Fruit fly (Drosophila melanogaster) whole organism, embryonic: ENCODE data around the gene eIF3i.
A peak's percentile ranks its signal among the peaks of the same experiment; 100 is the strongest.

ENCODE experiments used
- Abd-B ChIP-seq: fragments of 200-800 bp; sonication (Bioruptor generic); optimal IDR thresholded peaks from 2 replicates; lab custom pipeline; 2018; ENCODE audit warnings: missing biosample characterization, mild to moderate bottlenecking, missing genetic modification characterization, moderate library complexity
- Ada2b ChIP-seq: fragments of 200-800 bp; sonication (Bioruptor generic); IDR thresholded peaks from 2 replicates; pipeline ENCODE4 v1.3.6; 2022; ENCODE audit warnings: missing biosample characterization, missing genetic modification characterization
- BtbVII ChIP-seq: fragments of 200-800 bp; sonication (Bioruptor generic); optimal IDR thresholded peaks from 3 replicates; lab custom pipeline; 2017; ENCODE audit warnings: missing biosample characterization, mild to moderate bottlenecking, missing genetic modification characterization
- CG10267 ChIP-seq: fragments of 200-800 bp; sonication (Bioruptor generic); optimal IDR thresholded peaks from 2 replicates; lab custom pipeline; 2018; ENCODE audit warnings: missing biosample characterization, mild to moderate bottlenecking, missing genetic modification characterization, moderate library complexity
- CG11085 ChIP-seq: fragments of 200-800 bp; sonication (Bioruptor generic); IDR thresholded peaks from 2 replicates; pipeline ENCODE4 v1.3.6; 2022; ENCODE audit warnings: missing biosample characterization, missing genetic modification characterization
- CG12744 ChIP-seq: fragments of 200-800 bp; sonication (Bioruptor generic); optimal IDR thresholded peaks from 2 replicates; lab custom pipeline; 2016; ENCODE audit warnings: missing biosample characterization, missing genetic modification characterization
- CG13287 ChIP-seq: fragments of 200-800 bp; sonication (Bioruptor generic); IDR thresholded peaks from 2 replicates; pipeline ENCODE4 v1.3.6; 2022; ENCODE audit warnings: missing biosample characterization, missing genetic modification characterization; ENCODE audit not compliant: partially characterized antibody
- CG14860 ChIP-seq: fragments of 200-800 bp; sonication (Bioruptor generic); IDR thresholded peaks from 3 replicates; pipeline ENCODE4 v1.3.6; 2022; ENCODE audit warnings: missing biosample characterization, missing genetic modification characterization; ENCODE audit not compliant: partially characterized antibody
- CG16813 ChIP-seq: fragments of 200-800 bp; sonication (Bioruptor generic); IDR thresholded peaks from 3 replicates; pipeline ENCODE4 v1.3.6; 2022; ENCODE audit warnings: missing biosample characterization, missing genetic modification characterization; ENCODE audit not compliant: partially characterized antibody
- CG2129 ChIP-seq: fragments of 200-800 bp; sonication (Bioruptor generic); IDR thresholded peaks from 2 replicates; pipeline ENCODE4 v1.3.6; 2022; ENCODE audit warnings: missing biosample characterization, missing genetic modification characterization; ENCODE audit not compliant: partially characterized antibody
- CG6254 ChIP-seq: fragments of 200-800 bp; sonication (Bioruptor generic); optimal IDR thresholded peaks from 3 replicates; lab custom pipeline; 2017; ENCODE audit warnings: mild to moderate bottlenecking, missing biosample characterization, missing genetic modification reagents, missing genetic modification characterization
- CG7556 ChIP-seq: fragments of 200-800 bp; sonication (Bioruptor generic); optimal IDR thresholded peaks from 2 replicates; lab custom pipeline; 2017; ENCODE audit warnings: missing biosample characterization, mild to moderate bottlenecking, missing genetic modification characterization
- CG8924 ChIP-seq: fragments of 200-800 bp; optimal IDR thresholded peaks from 3 replicates; lab custom pipeline; 2019; ENCODE audit warnings: missing biosample characterization, mild to moderate bottlenecking, missing genetic modification characterization, moderate library complexity
- CG9876 ChIP-seq: fragments of 200-800 bp; sonication (Bioruptor generic); optimal IDR thresholded peaks from 2 replicates; lab custom pipeline; 2016; ENCODE audit warnings: missing biosample characterization, missing genetic modification characterization
- CG9932 ChIP-seq: fragments of 200-800 bp; sonication (Bioruptor generic); IDR thresholded peaks from 2 replicates; pipeline ENCODE4 v1.3.6; 2022; ENCODE audit warnings: missing biosample characterization, missing genetic modification characterization
- CTCF ChIP-seq: fragments of 200-800 bp; sonication (Bioruptor generic); optimal IDR thresholded peaks from 2 replicates; lab custom pipeline; 2017; ENCODE audit warnings: missing biosample characterization, mild to moderate bottlenecking, missing genetic modification characterization, moderate library complexity
- Camta ChIP-seq: fragments of 200-800 bp; sonication (Bioruptor generic); optimal IDR thresholded peaks from 2 replicates; lab custom pipeline; 2016; ENCODE audit warnings: missing biosample characterization, missing genetic modification characterization
- CoRest ChIP-seq: fragments of 200-800 bp; sonication (Bioruptor generic); optimal IDR thresholded peaks from 3 replicates; lab custom pipeline; 2018; ENCODE audit warnings: missing biosample characterization, mild to moderate bottlenecking, missing genetic modification characterization, moderate library complexity
- D19B ChIP-seq: fragments of 200-800 bp; sonication (Bioruptor generic); optimal IDR thresholded peaks from 2 replicates; lab custom pipeline; 2017; ENCODE audit warnings: missing biosample characterization, mild to moderate bottlenecking, missing genetic modification characterization
- Doc2 ChIP-seq: fragments of 200-800 bp; sonication (Bioruptor generic); IDR thresholded peaks from 2 replicates; pipeline ENCODE4 v1.3.6; 2022; ENCODE audit warnings: missing biosample characterization, missing genetic modification characterization
- Doc3 ChIP-seq: fragments of 200-800 bp; sonication (Bioruptor generic); IDR thresholded peaks from 3 replicates; pipeline ENCODE4 v1.3.6; 2022; ENCODE audit warnings: missing biosample characterization, missing genetic modification characterization; ENCODE audit not compliant: partially characterized antibody
- Dp ChIP-seq: fragments of 200-800 bp; sonication (Bioruptor generic); optimal IDR thresholded peaks from 2 replicates; lab custom pipeline; 2018; ENCODE audit warnings: missing biosample characterization, mild to moderate bottlenecking, missing genetic modification characterization, moderate library complexity
- HHEX ChIP-seq: fragments of 200-800 bp; sonication (Bioruptor generic); optimal IDR thresholded peaks from 3 replicates; lab custom pipeline; 2017; ENCODE audit warnings: missing biosample characterization, mild to moderate bottlenecking, missing genetic modification characterization, missing genetic modification reagents
- HLHmδ ChIP-seq: fragments of 200-800 bp; sonication (Bioruptor generic); optimal IDR thresholded peaks from 2 replicates; lab custom pipeline; 2018; ENCODE audit warnings: missing biosample characterization, mild to moderate bottlenecking, missing genetic modification characterization, moderate library complexity
- Hey ChIP-seq: fragments of 200-800 bp; sonication (Bioruptor generic); optimal IDR thresholded peaks from 3 replicates; lab custom pipeline; 2018; ENCODE audit warnings: missing biosample characterization, mild to moderate bottlenecking, missing genetic modification characterization
- NFAT ChIP-seq: fragments of 200-800 bp; sonication (Bioruptor generic); IDR thresholded peaks from 2 replicates; pipeline ENCODE4 v1.3.6; 2022; ENCODE audit warnings: missing biosample characterization, missing genetic modification characterization
- NfI ChIP-seq: fragments of 200-800 bp; sonication (Bioruptor generic); optimal IDR thresholded peaks from 3 replicates; lab custom pipeline; 2018; ENCODE audit warnings: missing biosample characterization, mild to moderate bottlenecking, missing genetic modification characterization, moderate library complexity
- Poxn ChIP-seq: fragments of 200-800 bp; sonication (Bioruptor generic); IDR thresholded peaks from 2 replicates; pipeline ENCODE4 v1.3.6; 2022; ENCODE audit warnings: missing biosample characterization, missing genetic modification characterization
- Rx ChIP-seq: fragments of 200-800 bp; sonication (Bioruptor generic); IDR thresholded peaks from 2 replicates; pipeline ENCODE4 v1.3.6; 2022; ENCODE audit warnings: missing biosample characterization, missing genetic modification characterization
- Stat92E ChIP-seq, 3 experiments: fragments of >200 bp in 2 of 3; fragments of 200-800 bp in 1 of 3; sonication (Bioruptor generic) in 1 of 3; optimal IDR thresholded peaks; 2 replicates each; lab custom pipeline; 2017 to 2019; ENCODE audit warnings: missing biosample characterization in 3 of 3, missing genetic modification characterization in 3 of 3, mild to moderate bottlenecking in 1 of 3, moderate library complexity in 1 of 3
- Taf1 ChIP-seq: fragments of 200-800 bp; sonication (Bioruptor generic); IDR thresholded peaks from 2 replicates; pipeline ENCODE4 v1.3.6; 2022; ENCODE audit warnings: missing biosample characterization, missing genetic modification characterization
- caup ChIP-seq: fragments of 200-800 bp; sonication (Bioruptor generic); optimal IDR thresholded peaks from 3 replicates; lab custom pipeline; 2017; ENCODE audit warnings: missing biosample characterization, mild to moderate bottlenecking, missing genetic modification characterization, moderate library complexity; ENCODE audit not compliant: severe bottlenecking
- da ChIP-seq: fragments of 200-800 bp; sonication (Bioruptor generic); optimal IDR thresholded peaks from 2 replicates; lab custom pipeline; 2016; ENCODE audit warnings: missing biosample characterization, missing genetic modification characterization
- exex ChIP-seq: fragments of 200-800 bp; sonication (Bioruptor generic); optimal IDR thresholded peaks from 4 replicates; lab custom pipeline; 2018; ENCODE audit warnings: missing biosample characterization, mild to moderate bottlenecking, missing genetic modification characterization, moderate library complexity
- eyg ChIP-seq: fragments of 200-800 bp; sonication (Bioruptor generic); optimal IDR thresholded peaks from 3 replicates; lab custom pipeline; 2016; ENCODE audit warnings: missing biosample characterization, missing genetic modification characterization
- jumu ChIP-seq: fragments of 200-800 bp; sonication (Bioruptor generic); optimal IDR thresholded peaks from 3 replicates; lab custom pipeline; 2016; ENCODE audit warnings: missing biosample characterization, missing genetic modification characterization
- kah ChIP-seq: fragments of 200-800 bp; sonication (Bioruptor generic); optimal IDR thresholded peaks from 2 replicates; lab custom pipeline; 2018; ENCODE audit warnings: missing biosample characterization, mild to moderate bottlenecking, missing genetic modification characterization
- ken ChIP-seq: fragments of 200-800 bp; sonication (Bioruptor generic); IDR thresholded peaks from 3 replicates; pipeline ENCODE4 v1.3.6; 2022; ENCODE audit warnings: missing biosample characterization, missing genetic modification characterization
- luna ChIP-seq: fragments of 200-800 bp; sonication (Bioruptor generic); optimal IDR thresholded peaks from 2 replicates; lab custom pipeline; 2016; ENCODE audit warnings: missing biosample characterization, missing genetic modification characterization
- maf-S ChIP-seq: fragments of 200-800 bp; sonication (Bioruptor generic); optimal IDR thresholded peaks from 2 replicates; lab custom pipeline; 2016; ENCODE audit warnings: missing biosample characterization, missing genetic modification characterization
- p53 ChIP-seq: fragments of 200-800 bp; sonication (Bioruptor generic); optimal IDR thresholded peaks from 2 replicates; lab custom pipeline; 2016; ENCODE audit warnings: missing biosample characterization, missing genetic modification characterization
- pan ChIP-seq, 4 experiments: fragments of >200 bp in 3 of 4; fragments of 200-800 bp in 1 of 4; sonication (Bioruptor generic) in 1 of 4; optimal IDR thresholded peaks in 3 of 4; IDR thresholded peaks in 1 of 4; 2 replicates each; pipeline versions ENCODE4 v1.3.6 to Lab custom; 2017 to 2022; ENCODE audit warnings: missing biosample characterization in 2 of 4, missing genetic modification characterization in 2 of 4, mixed read lengths in 1 of 4
- pho ChIP-seq: fragments of 200-800 bp; sonication (Bioruptor generic); optimal IDR thresholded peaks from 2 replicates; lab custom pipeline; 2016; ENCODE audit warnings: missing biosample characterization, missing genetic modification characterization
- pum ChIP-seq: fragments of 200-800 bp; sonication (Bioruptor generic); optimal IDR thresholded peaks from 2 replicates; lab custom pipeline; 2016; ENCODE audit warnings: missing biosample characterization, missing genetic modification characterization
- salm ChIP-seq: fragments of 200-800 bp; sonication (Bioruptor generic); optimal IDR thresholded peaks from 2 replicates; lab custom pipeline; 2018; ENCODE audit warnings: missing biosample characterization, mild to moderate bottlenecking, missing genetic modification characterization
- tgo ChIP-seq: fragments of 200-800 bp; sonication (Bioruptor generic); IDR thresholded peaks from 3 replicates; pipeline ENCODE4 v1.3.6; 2022; ENCODE audit warnings: missing biosample characterization, missing genetic modification characterization
- ttk ChIP-seq: fragments of 200-800 bp; sonication (Bioruptor generic); IDR thresholded peaks from 2 replicates; pipeline ENCODE4 v2.1.2; 2022; ENCODE audit warnings: missing biosample characterization, missing genetic modification characterization
- usp ChIP-seq: fragments of >200 bp; optimal IDR thresholded peaks from 2 replicates; lab custom pipeline; 2017; ENCODE audit warnings: missing biosample characterization, missing genetic modification characterization
- vfl ChIP-seq: fragments of 200-800 bp; sonication (Bioruptor generic); optimal IDR thresholded peaks from 2 replicates; lab custom pipeline; 2016; ENCODE audit warnings: missing biosample characterization, missing genetic modification characterization
- zen ChIP-seq: fragments of 200-800 bp; sonication (Bioruptor generic); optimal IDR thresholded peaks from 3 replicates; lab custom pipeline; 2018; ENCODE audit warnings: missing biosample characterization, mild to moderate bottlenecking, missing genetic modification characterization, moderate library complexity

eIF3i gene

DNA sequence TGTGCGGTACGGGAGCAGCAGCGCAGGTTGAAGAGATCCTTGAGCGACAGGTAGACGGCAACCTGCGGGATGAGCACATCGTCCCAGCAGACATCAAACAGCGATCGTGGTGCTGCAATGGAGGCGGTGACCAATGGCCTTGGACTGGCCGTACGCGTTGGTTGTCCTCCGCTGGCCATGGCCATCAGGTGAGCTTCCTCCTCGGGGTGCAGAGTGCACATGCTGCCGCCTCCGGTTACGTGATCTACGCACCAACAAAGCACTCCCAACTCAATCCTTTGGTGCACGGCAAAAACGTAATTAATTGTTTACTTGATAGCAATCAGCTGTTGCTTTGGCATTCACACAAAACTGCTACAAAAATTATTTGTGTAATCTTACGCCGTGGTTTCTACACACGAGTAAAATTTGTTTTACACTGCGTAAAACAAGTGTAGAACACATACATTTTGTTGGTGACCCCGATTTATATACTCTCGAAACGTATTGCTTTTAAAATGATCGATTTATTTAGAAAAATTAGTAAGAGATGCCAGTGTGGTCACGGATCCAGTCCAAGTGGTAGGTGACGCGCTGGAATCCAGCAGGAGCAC is 18.0 kb downstream of the eIF3i start, which contains the start of gene jet (continued):
- no peak for TF ChIP-seq CG7556 (GFP tag; lab: Kevin White, UChicago)
- no peak for TF ChIP-seq CG12744
- TF ChIP-seq CG8924 (tag; lab: Kevin White, UChicago): no peak
- no peak for TF ChIP-seq Doc3 (GFP tag; lab: Robert Waterston, UW)
- TF ChIP-seq CG9932: no peak
- peak; percentile 9 for TF ChIP-seq Abd-B (GFP tag; lab: Kevin White, UChicago)
- peak; percentile 72 for TF ChIP-seq exex
- peak; percentile 67 for TF ChIP-seq CG16813 (GFP tag; lab: Robert Waterston, UW)
- no peak for TF ChIP-seq pum (GFP tag; lab: Kevin White, UChicago)
- TF ChIP-seq tgo: no peak
- TF ChIP-seq vfl (GFP tag; lab: Kevin White, UChicago): no peak
- TF ChIP-seq NfI (GFP tag; lab: Kevin White, UChicago): no peak
- no peak for TF ChIP-seq Hey (tag; lab: Kevin White, UChicago)
- no peak for TF ChIP-seq jumu (GFP tag; lab: Kevin White, UChicago)
- TF ChIP-seq D19B (GFP tag; lab: Kevin White, UChicago): no peak
- TF ChIP-seq HHEX (GFP tag; lab: Kevin White, UChicago): no peak
- no peak for TF ChIP-seq CG10267 (tag; lab: Kevin White, UChicago)
- TF ChIP-seq CG2129: no peak
- peak; percentile 34 for TF ChIP-seq Dp (GFP tag; lab: Kevin White, UChicago)
- peak; percentile 52; the same call in 1 of the 2 replicates for TF ChIP-seq CG13287 (GFP tag; lab: Robert Waterston, UW)
- TF ChIP-seq zen (tag; lab: Kevin White, UChicago): peak; percentile 22
- TF ChIP-seq ttk (GFP tag; lab: Robert Waterston, UW): no peak
- no peak for TF ChIP-seq eyg (GFP tag; lab: Kevin White, UChicago)
- TF ChIP-seq luna (GFP tag; lab: Kevin White, UChicago): no peak
- no peak for TF ChIP-seq usp
- TF ChIP-seq CTCF (GFP tag; lab: Kevin White, UChicago): peak; percentile 57
- no peak for TF ChIP-seq ken (GFP tag; lab: Robert Waterston, UW)
- TF ChIP-seq CG9876 (GFP tag; lab: Kevin White, UChicago): no peak
- no peak for TF ChIP-seq pho (GFP tag; lab: Kevin White, UChicago)
- no peak for TF ChIP-seq caup (GFP tag; lab: Kevin White, UChicago)
- no peak for TF ChIP-seq Doc2 (GFP tag; lab: Robert Waterston, UW)
- TF ChIP-seq Camta (GFP tag; lab: Kevin White, UChicago): no peak
- TF ChIP-seq pan (optimal IDR thresholded peaks at IDR 0.05; lab: Kevin White, UChicago): no peak
- no peak for TF ChIP-seq pan (GFP tag; optimal IDR thresholded peaks at IDR 0.05 in 1 of 2, IDR thresholded peaks at IDR 0.05 in 1 of 2)
- TF ChIP-seq da: no peak
- no peak for TF ChIP-seq maf-S (GFP tag; lab: Kevin White, UChicago)
- TF ChIP-seq CG11085 (GFP tag; lab: Robert Waterston, UW): no peak
- TF ChIP-seq CG6254: no peak
- no peak for TF ChIP-seq BtbVII (GFP tag; lab: Kevin White, UChicago)
- no peak for TF ChIP-seq Rx (GFP tag; lab: Robert Waterston, UW)
- TF ChIP-seq Poxn: no peak
- no peak for TF ChIP-seq salm (tag; lab: Kevin White, UChicago)
- TF ChIP-seq Taf1 (GFP tag; lab: Robert Waterston, UW): no peak
- TF ChIP-seq CG14860 (GFP tag; lab: Robert Waterston, UW): peak; percentile 27; the same call in 1 of the 3 replicates
- no peak for TF ChIP-seq Ada2b (GFP tag; lab: Robert Waterston, UW)
- no peak for TF ChIP-seq kah
- no peak for TF ChIP-seq CoRest
- TF ChIP-seq NFAT (GFP tag; lab: Robert Waterston, UW): no peak
- no peak for TF ChIP-seq Stat92E (GFP tag; optimal IDR thresholded peaks at IDR 0.05; lab: Kevin White, UChicago)
- TF ChIP-seq HLHmδ: no peak
- no peak for TF ChIP-seq p53 (GFP tag; lab: Kevin White, UChicago)
